Worm (Caenorhabditis elegans) whole organism, L2 larva: ENCODE measurements around the gene ZK813.4.

Source experiments
- aly-2 ChIP-seq: fragments of 150-350 bp; optimal IDR thresholded peaks from 2 replicates; lab custom pipeline; 2014; ENCODE audit warnings: missing biosample characterization, missing genetic modification characterization
- ama-1 ChIP-seq: fragments of 150-350 bp; optimal IDR thresholded peaks from 2 replicates; lab custom pipeline; 2018; ENCODE audit warnings: inconsistent platforms
- crh-2 ChIP-seq: sonication (generic microtip); optimal IDR thresholded peaks from 2 replicates; lab custom pipeline; 2017; ENCODE audit warnings: missing biosample characterization, missing genetic modification characterization
- lin-13 ChIP-seq: fragments of 150-350 bp; optimal IDR thresholded peaks from 2 replicates; lab custom pipeline; 2014; ENCODE audit warnings: missing biosample characterization, missing genetic modification reagents, missing genetic modification characterization
- nhr-25 ChIP-seq: fragments of 150-350 bp; sonication (generic microtip); optimal IDR thresholded peaks from 3 replicates; lab custom pipeline; 2014; ENCODE audit warnings: missing biosample characterization, missing genetic modification characterization
- nhr-77 ChIP-seq: fragments of 150-350 bp; optimal IDR thresholded peaks from 2 replicates; lab custom pipeline; 2014; ENCODE audit warnings: missing biosample characterization, missing genetic modification characterization
- unc-39 ChIP-seq: fragments of 150-350 bp; optimal IDR thresholded peaks from 2 replicates; lab custom pipeline; 2014; ENCODE audit warnings: missing biosample characterization, missing genetic modification characterization
- unc-55 ChIP-seq: fragments of 150-350 bp; sonication (generic microtip); optimal IDR thresholded peaks from 3 replicates; lab custom pipeline; 2014; ENCODE audit warnings: missing biosample characterization, missing genetic modification reagents, missing genetic modification characterization
- unc-62 ChIP-seq: fragments of 150-350 bp; optimal IDR thresholded peaks from 2 replicates; lab custom pipeline; 2014; ENCODE audit warnings: missing biosample characterization, missing genetic modification reagents, missing genetic modification characterization
- zag-1 ChIP-seq: fragments of 150-350 bp; optimal IDR thresholded peaks from 2 replicates; lab custom pipeline; 2014; ENCODE audit warnings: missing biosample characterization, missing genetic modification characterization
- ztf-1 ChIP-seq: fragments of 200-800 bp; sonication (Bioruptor generic); conservative IDR thresholded peaks from 2 replicates; pipeline ENCODE4 v1.3.6; 2022; ENCODE audit warnings: missing genetic modification characterization, missing compliant biosample characterization

ce11 chrX:3380167-3380566, 49.8 kb downstream of the ZK813.4 start, which contains the start of gene ZK563.7:
- TF ChIP-seq aly-2 (tag; lab: Kevin White, UChicago) (no peak), zag-1 (tag; lab: Kevin White, UChicago) (no peak), unc-55 (GFP tag; lab: Kevin White, UChicago) (no peak), ama-1 (no peak), ztf-1 (GFP tag; lab: Robert Waterston, UW) (no peak), lin-13 (GFP tag; lab: Kevin White, UChicago) (no peak), unc-39 (tag; lab: Kevin White, UChicago) (no peak), crh-2 (tag; lab: Kevin White, UChicago) (no peak), nhr-77 (tag; lab: Kevin White, UChicago) (no peak), unc-62 (GFP tag; lab: Kevin White, UChicago) (no peak), nhr-25 (tag; lab: Kevin White, UChicago) (no peak)
